Worm (Caenorhabditis elegans) whole organism, late embryonic: ENCODE results near the gene T16G1.9.

Experiments used
- ceh-24 ChIP-seq: sonication (generic microtip); optimal IDR thresholded peaks from 2 replicates; lab custom pipeline; 2016; ENCODE audit warnings: mild to moderate bottlenecking, missing genetic modification characterization, missing compliant biosample characterization
- elt-2 ChIP-seq: sonication (generic microtip); optimal IDR thresholded peaks from 2 replicates; lab custom pipeline; 2016; ENCODE audit warnings: missing genetic modification reagents, missing genetic modification characterization, missing compliant biosample characterization
- fax-1 ChIP-seq: sonication (generic microtip); optimal IDR thresholded peaks from 2 replicates; lab custom pipeline; 2016; ENCODE audit warnings: missing genotype, missing genetic modification characterization, missing compliant biosample characterization
- nhr-11 ChIP-seq: fragments of 150-350 bp; optimal IDR thresholded peaks from 2 replicates; lab custom pipeline; 2014; ENCODE audit warnings: missing biosample characterization, missing genetic modification characterization
- odd-2 ChIP-seq: sonication (generic microtip); optimal IDR thresholded peaks from 2 replicates; lab custom pipeline; 2017; ENCODE audit warnings: antibody characterized with exemption, mild to moderate bottlenecking, missing genetic modification characterization, missing compliant biosample characterization
- pag-3 ChIP-seq: sonication (generic microtip); optimal IDR thresholded peaks from 2 replicates; lab custom pipeline; 2016; ENCODE audit warnings: missing compliant biosample characterization, missing genetic modification characterization, borderline replicate concordance
- pha-4 ChIP-seq: fragments of 150-350 bp; optimal IDR thresholded peaks from 2 replicates; lab custom pipeline; 2018; ENCODE audit warnings: missing biosample characterization, missing genetic modification reagents, missing genetic modification characterization
- ref-2 ChIP-seq: sonication (generic microtip); optimal IDR thresholded peaks from 2 replicates; lab custom pipeline; 2016; ENCODE audit warnings: missing genetic modification characterization, missing compliant biosample characterization
- rnt-1 ChIP-seq: sonication (generic microtip); optimal IDR thresholded peaks from 2 replicates; lab custom pipeline; 2016; ENCODE audit warnings: missing genetic modification characterization, missing compliant biosample characterization
- unc-55 ChIP-seq: sonication (generic microtip); optimal IDR thresholded peaks from 2 replicates; lab custom pipeline; 2017; ENCODE audit warnings: missing biosample characterization, missing genetic modification reagents, missing genetic modification characterization

DNA sequence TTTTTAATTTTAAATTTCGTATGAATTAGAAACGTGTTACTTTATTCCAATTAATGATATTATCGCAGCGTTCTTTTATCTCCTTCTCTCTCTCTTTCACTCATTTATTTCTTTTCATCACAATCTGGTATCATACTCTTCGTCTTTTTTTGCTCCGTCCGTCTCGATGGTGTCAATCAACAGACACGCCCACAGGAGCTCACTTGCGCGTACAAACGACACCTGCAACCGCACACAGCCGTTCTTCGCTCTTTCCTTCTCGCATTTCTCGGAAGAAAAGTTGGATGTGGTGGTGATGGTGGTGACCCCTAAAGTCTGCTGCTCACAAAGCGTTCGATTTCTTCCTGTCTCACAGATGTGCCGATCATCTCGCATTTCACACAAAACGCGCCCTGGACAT, 42.0 kb downstream of the T16G1.9 start:
- TF ChIP-seq ceh-24 (no peak), pag-3 (tag; lab: Kevin White, UChicago) (no peak), pha-4 (tag; lab: Kevin White, UChicago) (no peak), elt-2 (tag; lab: Kevin White, UChicago) (no peak), unc-55 (GFP tag; lab: Kevin White, UChicago) (no peak), nhr-11 (tag; lab: Kevin White, UChicago) (no peak), rnt-1 (tag; lab: Kevin White, UChicago) (no peak), ref-2 (no peak), odd-2 (tag; lab: Kevin White, UChicago) (no peak), fax-1 (tag; lab: Kevin White, UChicago) (no peak)
